Fruit fly (Drosophila melanogaster) whole organism, embryonic: ENCODE measurements around the gene CG31121.

Experiments
- BEAF-32 ChIP-seq: fragments of 200-800 bp; sonication (Bioruptor generic); optimal IDR thresholded peaks from 3 replicates; lab custom pipeline; 2017; ENCODE audit warnings: missing biosample characterization, missing genetic modification characterization, mild to moderate bottlenecking, moderate library complexity, missing genetic modification reagents
- CG11504 ChIP-seq: fragments of 200-800 bp; sonication (Bioruptor generic); optimal IDR thresholded peaks from 3 replicates; lab custom pipeline; 2019; ENCODE audit warnings: missing biosample characterization, mild to moderate bottlenecking, missing genetic modification characterization, moderate library complexity
- CG11723 ChIP-seq: fragments of 200-800 bp; sonication (Bioruptor generic); optimal IDR thresholded peaks from 2 replicates; lab custom pipeline; 2017; ENCODE audit warnings: missing biosample characterization, mild to moderate bottlenecking, missing genetic modification characterization
- CG12104 ChIP-seq: fragments of 200-800 bp; sonication (Bioruptor generic); optimal IDR thresholded peaks from 3 replicates; lab custom pipeline; 2016; ENCODE audit warnings: missing biosample characterization, missing genetic modification characterization
- CG13894 ChIP-seq: fragments of 200-800 bp; sonication (Bioruptor generic); optimal IDR thresholded peaks from 3 replicates; lab custom pipeline; 2018; ENCODE audit warnings: missing biosample characterization, mild to moderate bottlenecking, missing genetic modification characterization, moderate library complexity
- CG15514 ChIP-seq: fragments of 200-800 bp; sonication (Bioruptor generic); optimal IDR thresholded peaks from 3 replicates; lab custom pipeline; 2017; ENCODE audit warnings: missing biosample characterization, missing genetic modification characterization, mild to moderate bottlenecking, moderate library complexity, missing genetic modification reagents
- CG17328 ChIP-seq: fragments of 200-800 bp; sonication (Bioruptor generic); IDR thresholded peaks from 2 replicates; pipeline ENCODE4 v1.3.6; 2022; ENCODE audit warnings: missing biosample characterization, missing genetic modification characterization
- CG2712 ChIP-seq: fragments of 200-800 bp; optimal IDR thresholded peaks from 3 replicates; lab custom pipeline; 2019; ENCODE audit warnings: missing biosample characterization, mild to moderate bottlenecking, missing genetic modification characterization, moderate library complexity
- CG31224 ChIP-seq: fragments of 200-800 bp; sonication (Bioruptor generic); IDR thresholded peaks from 2 replicates; pipeline ENCODE4 v1.3.6; 2022; ENCODE audit warnings: missing biosample characterization, missing genetic modification characterization
- CG34376 ChIP-seq: fragments of 200-800 bp; sonication (Bioruptor generic); optimal IDR thresholded peaks from 2 replicates; lab custom pipeline; 2018; ENCODE audit warnings: missing biosample characterization, mild to moderate bottlenecking, missing genetic modification characterization
- CG4282 ChIP-seq: fragments of 200-800 bp; sonication (Bioruptor generic); optimal IDR thresholded peaks from 2 replicates; lab custom pipeline; 2016; ENCODE audit warnings: missing biosample characterization, missing genetic modification characterization
- CG4360 ChIP-seq: fragments of 200-800 bp; sonication (Bioruptor generic); IDR thresholded peaks from 2 replicates; pipeline ENCODE4 v1.3.6; 2022; ENCODE audit warnings: missing biosample characterization, missing genetic modification characterization
- CG6272 ChIP-seq: fragments of 200-800 bp; sonication (Bioruptor generic); IDR thresholded peaks from 2 replicates; pipeline ENCODE4 v1.3.6; 2022; ENCODE audit warnings: missing biosample characterization, missing genetic modification characterization
- CG7745 ChIP-seq: fragments of 200-800 bp; sonication (Bioruptor generic); optimal IDR thresholded peaks from 2 replicates; lab custom pipeline; 2018; ENCODE audit warnings: missing biosample characterization, mild to moderate bottlenecking, missing genetic modification characterization, moderate library complexity
- CG7987 ChIP-seq: fragments of 200-800 bp; sonication (Bioruptor generic); optimal IDR thresholded peaks from 2 replicates; lab custom pipeline; 2018; ENCODE audit warnings: missing biosample characterization, mild to moderate bottlenecking, missing genetic modification characterization, moderate library complexity
- CG8388 ChIP-seq: fragments of 200-800 bp; sonication (Bioruptor generic); optimal IDR thresholded peaks from 2 replicates; lab custom pipeline; 2019; ENCODE audit warnings: missing biosample characterization, mild to moderate bottlenecking, missing genetic modification characterization, moderate library complexity
- CG8924 ChIP-seq: fragments of 200-800 bp; optimal IDR thresholded peaks from 3 replicates; lab custom pipeline; 2019; ENCODE audit warnings: missing biosample characterization, mild to moderate bottlenecking, missing genetic modification characterization, moderate library complexity
- CrebB ChIP-seq: fragments of 200-800 bp; sonication (Bioruptor generic); optimal IDR thresholded peaks from 3 replicates; lab custom pipeline; 2018; ENCODE audit warnings: missing biosample characterization, mild to moderate bottlenecking, missing genetic modification characterization
- E2f2 ChIP-seq: fragments of 200-800 bp; sonication (Bioruptor generic); IDR thresholded peaks from 2 replicates; pipeline ENCODE4 v1.3.6; 2022; ENCODE audit warnings: missing biosample characterization, missing genetic modification characterization
- Hey ChIP-seq: fragments of 200-800 bp; sonication (Bioruptor generic); optimal IDR thresholded peaks from 3 replicates; lab custom pipeline; 2018; ENCODE audit warnings: missing biosample characterization, mild to moderate bottlenecking, missing genetic modification characterization
- Poxn ChIP-seq: fragments of 200-800 bp; sonication (Bioruptor generic); IDR thresholded peaks from 2 replicates; pipeline ENCODE4 v1.3.6; 2022; ENCODE audit warnings: missing biosample characterization, missing genetic modification characterization
- Ssrp ChIP-seq: fragments of 200-800 bp; sonication (Bioruptor generic); optimal IDR thresholded peaks from 2 replicates; lab custom pipeline; 2018; ENCODE audit warnings: missing biosample characterization, mild to moderate bottlenecking, missing genetic modification characterization, moderate library complexity
- Xrp1 ChIP-seq: fragments of 200-800 bp; sonication (Bioruptor generic); IDR thresholded peaks from 2 replicates; pipeline ENCODE4 v1.3.6; 2022; ENCODE audit warnings: missing biosample characterization, missing genetic modification characterization
- ab ChIP-seq: fragments of 200-800 bp; sonication (Bioruptor generic); optimal IDR thresholded peaks from 2 replicates; lab custom pipeline; 2016; ENCODE audit warnings: missing biosample characterization, missing genetic modification characterization
- ac ChIP-seq: fragments of 200-800 bp; sonication (Bioruptor generic); optimal IDR thresholded peaks from 3 replicates; lab custom pipeline; 2017; ENCODE audit warnings: missing biosample characterization, mild to moderate bottlenecking, missing genetic modification characterization
- ase ChIP-seq: fragments of 200-800 bp; sonication (Bioruptor generic); IDR thresholded peaks from 3 replicates; pipeline ENCODE4 v1.3.6; 2022; ENCODE audit warnings: missing biosample characterization, missing genetic modification characterization
- chm ChIP-seq: fragments of 200-800 bp; sonication (Bioruptor generic); IDR thresholded peaks from 2 replicates; pipeline ENCODE4 v1.3.6; 2022; ENCODE audit warnings: missing biosample characterization, missing genetic modification characterization
- croc ChIP-seq: fragments of 200-800 bp; sonication (Bioruptor generic); conservative IDR thresholded peaks from 3 replicates; pipeline ENCODE4 v1.3.6; 2022; ENCODE audit warnings: missing biosample characterization, missing genetic modification characterization
- da ChIP-seq: fragments of 200-800 bp; sonication (Bioruptor generic); optimal IDR thresholded peaks from 2 replicates; lab custom pipeline; 2016; ENCODE audit warnings: missing biosample characterization, missing genetic modification characterization
- exex ChIP-seq: fragments of 200-800 bp; sonication (Bioruptor generic); optimal IDR thresholded peaks from 4 replicates; lab custom pipeline; 2018; ENCODE audit warnings: missing biosample characterization, mild to moderate bottlenecking, missing genetic modification characterization, moderate library complexity
- fd3F ChIP-seq: fragments of 200-800 bp; sonication (Bioruptor generic); optimal IDR thresholded peaks from 2 replicates; lab custom pipeline; 2018; ENCODE audit warnings: missing biosample characterization, mild to moderate bottlenecking, missing genetic modification characterization, moderate library complexity
- fru ChIP-seq: fragments of >200 bp; optimal IDR thresholded peaks from 2 replicates; lab custom pipeline; 2017
- fu2 ChIP-seq: fragments of 200-800 bp; sonication (Bioruptor generic); optimal IDR thresholded peaks from 2 replicates; lab custom pipeline; 2016; ENCODE audit warnings: missing biosample characterization, missing genetic modification characterization
- gcm ChIP-seq: fragments of 200-800 bp; sonication (Bioruptor generic); optimal IDR thresholded peaks from 2 replicates; lab custom pipeline; 2019; ENCODE audit warnings: missing biosample characterization, mild to moderate bottlenecking, missing genetic modification characterization, moderate library complexity
- grn ChIP-seq: fragments of 200-800 bp; sonication (Bioruptor generic); optimal IDR thresholded peaks from 3 replicates; lab custom pipeline; 2017; ENCODE audit warnings: missing biosample characterization, missing genetic modification characterization
- gsb-n ChIP-seq: fragments of 200-800 bp; sonication (Bioruptor generic); optimal IDR thresholded peaks from 3 replicates; lab custom pipeline; 2018; ENCODE audit warnings: missing biosample characterization, mild to moderate bottlenecking, missing genetic modification characterization
- ham ChIP-seq: fragments of 200-800 bp; sonication (Bioruptor generic); IDR thresholded peaks from 2 replicates; pipeline ENCODE4 v1.3.6; 2022; ENCODE audit warnings: missing biosample characterization, missing genetic modification characterization
- jigr1 ChIP-seq: fragments of 200-800 bp; sonication (Bioruptor generic); IDR thresholded peaks from 3 replicates; pipeline ENCODE4 v1.3.6; 2022; ENCODE audit warnings: missing biosample characterization, missing genetic modification characterization
- lab ChIP-seq: fragments of 200-800 bp; sonication (Bioruptor generic); optimal IDR thresholded peaks from 3 replicates; lab custom pipeline; 2017; ENCODE audit warnings: missing biosample characterization, missing genetic modification characterization, mild to moderate bottlenecking, moderate library complexity, missing genetic modification reagents
- lola ChIP-seq, 3 experiments: fragments of >200 bp in 2 of 3; fragments of 200-800 bp in 1 of 3; sonication (Bioruptor generic) in 1 of 3; optimal IDR thresholded peaks; 2 replicates each; lab custom pipeline; 2017 to 2019; ENCODE audit warnings: missing biosample characterization in 3 of 3, missing genetic modification characterization in 3 of 3, mild to moderate bottlenecking in 1 of 3, moderate library complexity in 1 of 3
- maf-S ChIP-seq: fragments of 200-800 bp; sonication (Bioruptor generic); optimal IDR thresholded peaks from 2 replicates; lab custom pipeline; 2016; ENCODE audit warnings: missing biosample characterization, missing genetic modification characterization
- run ChIP-seq: fragments of 200-800 bp; sonication (Bioruptor generic); optimal IDR thresholded peaks from 3 replicates; lab custom pipeline; 2018; ENCODE audit warnings: missing biosample characterization, mild to moderate bottlenecking, missing genetic modification characterization
- scrt ChIP-seq: fragments of 200-800 bp; sonication (Bioruptor generic); optimal IDR thresholded peaks from 2 replicates; lab custom pipeline; 2018; ENCODE audit warnings: missing biosample characterization, mild to moderate bottlenecking, missing genetic modification characterization, moderate library complexity
- seq ChIP-seq: fragments of 200-800 bp; sonication (Bioruptor generic); IDR thresholded peaks from 2 replicates; pipeline ENCODE4 v1.3.6; 2022; ENCODE audit warnings: missing biosample characterization, missing genetic modification characterization
- slbo ChIP-seq: fragments of 200-800 bp; sonication (Bioruptor generic); IDR thresholded peaks from 2 replicates; pipeline ENCODE4 v1.3.6; 2022; ENCODE audit warnings: missing biosample characterization, missing genetic modification characterization
- sr ChIP-seq: fragments of 200-800 bp; sonication (Bioruptor generic); IDR thresholded peaks from 3 replicates; pipeline ENCODE4 v1.3.6; 2022; ENCODE audit warnings: missing biosample characterization, missing genetic modification characterization
- tgo ChIP-seq: fragments of 200-800 bp; sonication (Bioruptor generic); IDR thresholded peaks from 3 replicates; pipeline ENCODE4 v1.3.6; 2022; ENCODE audit warnings: missing biosample characterization, missing genetic modification characterization
- usp ChIP-seq: fragments of >200 bp; optimal IDR thresholded peaks from 2 replicates; lab custom pipeline; 2017; ENCODE audit warnings: missing biosample characterization, missing genetic modification characterization
- z ChIP-seq: fragments of 200-800 bp; sonication (Bioruptor generic); IDR thresholded peaks from 3 replicates; pipeline ENCODE4 v1.3.6; 2022; ENCODE audit warnings: missing biosample characterization, missing genetic modification characterization
- zfh2 ChIP-seq: fragments of 200-800 bp; sonication (Bioruptor generic); optimal IDR thresholded peaks from 2 replicates; lab custom pipeline; 2016; ENCODE audit warnings: missing biosample characterization, missing genetic modification characterization

Gene CG31121

dm6 chr3R:24893320-24893955, 967 bp downstream of the CG31121 start (continued):
- TF ChIP-seq usp (GFP tag; lab: Kevin White, UChicago) (no peak), gsb-n (tag; lab: Kevin White, UChicago) (peak; percentile 86), Hey (tag; lab: Kevin White, UChicago) (no peak), lola (GFP tag; optimal IDR thresholded peaks at IDR 0.05; lab: Kevin White, UChicago) (peak in 1 of 3 experiments; percentile 92), CG15514 (GFP tag; lab: Kevin White, UChicago) (no peak), croc (GFP tag; lab: Robert Waterston, UW) (peak; percentile 74), maf-S (GFP tag; lab: Kevin White, UChicago) (no peak), CG13894 (no peak), CG8924 (tag; lab: Kevin White, UChicago) (peak; percentile 94), ham (GFP tag; lab: Robert Waterston, UW) (no peak), seq (GFP tag; lab: Robert Waterston, UW) (0 out of 2 replicates have a peak, but pooled peaks have one; percentile 45), CrebB (tag; lab: Kevin White, UChicago) (peak; percentile 61), CG11723 (peak; percentile 34), CG7987 (peak; percentile 36), grn (GFP tag; lab: Kevin White, UChicago) (peak; percentile 3), Ssrp (peak; percentile 78), Poxn (GFP tag; lab: Robert Waterston, UW) (no peak), CG4282 (GFP tag; lab: Kevin White, UChicago) (no peak), run (tag; lab: Kevin White, UChicago) (peak; percentile 76), CG17328 (GFP tag; lab: Robert Waterston, UW) (peak; percentile 65), zfh2 (GFP tag; lab: Kevin White, UChicago) (no peak), tgo (peak; percentile 61), jigr1 (GFP tag; lab: Robert Waterston, UW) (0 out of 3 replicates have a peak, but pooled peaks have one; percentile 58), sr (GFP tag; lab: Robert Waterston, UW) (no peak), CG31224 (GFP tag; lab: Robert Waterston, UW) (peak; percentile 37; the same call in 1 of the 2 replicates), CG12104 (GFP tag; lab: Kevin White, UChicago) (peak; percentile 68), fru (lab: Kevin White, UChicago) (no peak), slbo (GFP tag; lab: Robert Waterston, UW) (peak; percentile 73), ase (GFP tag; lab: Robert Waterston, UW) (0 out of 3 replicates have a peak, but pooled peaks have one; percentile 44), CG8388 (peak; percentile 84), E2f2 (GFP tag; lab: Robert Waterston, UW) (peak; percentile 45; the same call in 1 of the 2 replicates), scrt (GFP tag; lab: Kevin White, UChicago) (peak; percentile 64), Xrp1 (GFP tag; lab: Robert Waterston, UW) (peak; percentile 81), gcm (GFP tag; lab: Kevin White, UChicago) (peak; percentile 88), CG4360 (GFP tag; lab: Robert Waterston, UW) (no peak), BEAF-32 (GFP tag; lab: Kevin White, UChicago) (no peak), CG34376 (no peak), CG2712 (tag; lab: Kevin White, UChicago) (peak; percentile 95), fd3F (GFP tag; lab: Kevin White, UChicago) (peak; percentile 45), ab (no peak), lab (GFP tag; lab: Kevin White, UChicago) (peak; percentile 75), ac (GFP tag; lab: Kevin White, UChicago) (peak; percentile 6), CG11504 (tag; lab: Kevin White, UChicago) (peak; percentile 90), chm (GFP tag; lab: Robert Waterston, UW) (peak; percentile 55; the same call in 1 of the 2 replicates), fu2 (GFP tag; lab: Kevin White, UChicago) (no peak), CG7745 (tag; lab: Kevin White, UChicago) (peak; percentile 50), CG6272 (GFP tag; lab: Robert Waterston, UW) (no peak), z (GFP tag; lab: Robert Waterston, UW) (peak; percentile 93), da (no peak), exex (no peak)
